Fruit fly (Drosophila melanogaster): ENCODE results near the gene Srp72.

The Srp72 gene

DNA sequence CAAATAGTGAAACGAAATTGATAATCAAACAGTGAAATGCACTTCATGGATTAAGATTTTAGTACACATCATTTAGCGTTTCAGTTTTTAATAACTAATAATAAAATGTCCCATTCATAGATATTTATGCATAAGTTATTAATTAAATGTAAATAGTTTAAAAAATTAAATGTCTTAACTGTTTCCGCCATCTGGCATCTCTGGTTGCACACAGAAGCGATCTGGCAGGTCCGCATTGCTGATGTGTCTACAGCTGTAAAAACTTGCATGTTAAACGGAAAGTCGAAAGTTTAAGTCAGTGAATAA, at the start of gene Srp72 (continued):
- no peak for TF ChIP-seq CG3838 (GFP tag; optimal IDR thresholded peaks at IDR 0.05)
- TF ChIP-seq sug (tag; optimal IDR thresholded peaks at IDR 0.05) = peak; percentile 40
- TF ChIP-seq CG30020 (tag; optimal IDR thresholded peaks at IDR 0.05) = peak; percentile 38
- no peak for TF ChIP-seq CG1832 (GFP tag; optimal IDR thresholded peaks at IDR 0.05)
- TF ChIP-seq CG13123 (GFP tag; optimal IDR thresholded peaks at IDR 0.05) = no peak
- no peak for TF ChIP-seq pfk (GFP tag; optimal IDR thresholded peaks at IDR 0.05)
- peak; percentile 49 for TF ChIP-seq CG7839 (tag; optimal IDR thresholded peaks at IDR 0.05)
- no peak for TF ChIP-seq Dip2 (GFP tag; IDR thresholded peaks at IDR 0.05)
- no peak for TF ChIP-seq CG6854 (GFP tag; optimal IDR thresholded peaks at IDR 0.05)
- no peak for TF ChIP-seq crc (GFP tag; optimal IDR thresholded peaks at IDR 0.05)
- no peak for TF ChIP-seq gro (GFP tag; optimal IDR thresholded peaks at IDR 0.05)
- TF ChIP-seq HLH54F (GFP tag; optimal IDR thresholded peaks at IDR 0.05) = peak; percentile 2
- TF ChIP-seq zfh2 (GFP tag; optimal IDR thresholded peaks at IDR 0.05) = peak; percentile 1
- TF ChIP-seq insv (GFP tag; optimal IDR thresholded peaks at IDR 0.05) = no peak
- TF ChIP-seq GATAe (GFP tag; conservative IDR thresholded peaks at IDR 0.05) = no peak
- TF ChIP-seq D19B (GFP tag; optimal IDR thresholded peaks at IDR 0.05) = no peak
- no peak for TF ChIP-seq tap (tag; optimal IDR thresholded peaks at IDR 0.05)
- TF ChIP-seq tll (GFP tag; optimal IDR thresholded peaks at IDR 0.05) = no peak

DNA sequence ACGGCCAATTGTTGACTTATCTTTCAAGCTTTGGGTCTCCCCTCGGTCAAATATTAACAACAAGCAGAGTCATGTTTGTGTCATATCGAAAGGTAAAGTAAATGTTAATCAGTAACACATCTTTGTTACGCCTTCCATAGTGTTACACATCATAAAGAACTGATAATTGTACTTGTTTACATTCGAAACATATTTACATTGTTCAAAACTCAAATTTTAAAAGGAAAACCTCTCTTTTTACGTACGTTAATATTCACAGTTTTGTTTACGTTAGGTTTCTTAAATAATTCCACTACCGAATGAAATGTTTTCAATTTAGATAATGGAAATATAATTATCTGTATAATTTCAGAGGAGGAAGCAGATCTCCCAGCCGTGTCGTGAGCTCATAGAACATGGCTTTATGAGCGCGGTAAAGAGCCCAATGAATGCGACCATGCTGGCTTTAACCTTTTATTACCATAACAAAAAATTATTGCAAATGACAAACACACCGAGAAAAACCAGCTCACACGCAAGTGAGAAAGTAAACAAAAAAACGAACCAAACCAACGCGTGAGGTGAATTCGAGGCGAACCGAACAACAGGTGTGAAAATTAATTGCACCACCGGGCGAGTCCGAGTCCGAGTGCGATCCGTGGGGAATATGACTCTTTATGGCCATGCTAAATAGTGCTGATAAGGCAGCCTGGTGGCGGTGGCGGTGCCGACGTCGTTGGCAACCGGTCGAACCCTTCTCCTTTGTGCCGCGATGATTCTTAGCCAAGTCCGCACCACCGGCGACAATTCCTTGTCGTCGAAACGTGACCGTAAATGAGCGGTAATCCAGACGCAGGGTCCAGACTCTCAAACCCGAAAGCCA, 46.0 kb upstream of the Srp72 start:
- TF ChIP-seq Hr78 (GFP tag; optimal IDR thresholded peaks at IDR 0.05) (peak in 1 of 2 experiments; percentile 31), ems (GFP tag; optimal IDR thresholded peaks at IDR 0.05) (no peak), row (GFP tag; IDR thresholded peaks at IDR 0.05) (0 out of 3 replicates have a peak, but pooled peaks have one; percentile 24), fd64A (GFP tag; optimal IDR thresholded peaks at IDR 0.05) (peak; percentile 17), CoRest (tag; optimal IDR thresholded peaks at IDR 0.05) (peak; percentile 49), zfh1 (GFP tag; IDR thresholded peaks at IDR 0.05) (peak; percentile 60; the same call in 2 of the 3 replicates), D (optimal IDR thresholded peaks at IDR 0.05) (no peak), D (GFP tag; optimal IDR thresholded peaks at IDR 0.05) (peak; percentile 58), CG12391 (tag; optimal IDR thresholded peaks at IDR 0.05) (peak; percentile 30), sob (GFP tag; IDR thresholded peaks at IDR 0.05) (peak; percentile 49), org-1 (GFP tag; optimal IDR thresholded peaks at IDR 0.05) (peak; percentile 33), oc (tag; optimal IDR thresholded peaks at IDR 0.05) (no peak), Hmr (GFP tag; optimal IDR thresholded peaks at IDR 0.05) (peak; percentile 54), CG14710 (tag; optimal IDR thresholded peaks at IDR 0.05) (peak; percentile 63), hkb (optimal IDR thresholded peaks at IDR 0.05) (no peak), hkb (GFP tag; IDR thresholded peaks at IDR 0.05) (peak; percentile 46; the same call in 1 of the 2 replicates), CG12769 (tag; optimal IDR thresholded peaks at IDR 0.05) (peak; percentile 9), sc (optimal IDR thresholded peaks at IDR 0.05) (no peak), sc (GFP tag; optimal IDR thresholded peaks at IDR 0.05) (peak; percentile 14), Chrac-16 (GFP tag; optimal IDR thresholded peaks at IDR 0.05) (no peak), run (tag; optimal IDR thresholded peaks at IDR 0.05) (no peak), CG10209 (GFP tag; optimal IDR thresholded peaks at IDR 0.05) (peak; percentile 64), vvl (GFP tag; IDR thresholded peaks at IDR 0.05) (no peak), bcd (GFP tag; optimal IDR thresholded peaks at IDR 0.05) (no peak), en (GFP tag; optimal IDR thresholded peaks at IDR 0.05) (no peak), CG6654 (GFP tag; optimal IDR thresholded peaks at IDR 0.05) (no peak), CG13123 (GFP tag; optimal IDR thresholded peaks at IDR 0.05) (peak; percentile 38), trem (tag; optimal IDR thresholded peaks at IDR 0.05) (no peak), Elba2 (GFP tag; optimal IDR thresholded peaks at IDR 0.05) (no peak), Aef1 (GFP tag; IDR thresholded peaks at IDR 0.05) (no peak), CG4707 (GFP tag; optimal IDR thresholded peaks at IDR 0.05) (peak; percentile 60), Mes4 (GFP tag; optimal IDR thresholded peaks at IDR 0.05) (peak; percentile 18), HLH4C (GFP tag; IDR thresholded peaks at IDR 0.05; ENCODE audit: partially characterized antibody) (no peak)
